Fruit fly (Drosophila melanogaster): ENCODE measurements around the gene CG2209.

DNA sequence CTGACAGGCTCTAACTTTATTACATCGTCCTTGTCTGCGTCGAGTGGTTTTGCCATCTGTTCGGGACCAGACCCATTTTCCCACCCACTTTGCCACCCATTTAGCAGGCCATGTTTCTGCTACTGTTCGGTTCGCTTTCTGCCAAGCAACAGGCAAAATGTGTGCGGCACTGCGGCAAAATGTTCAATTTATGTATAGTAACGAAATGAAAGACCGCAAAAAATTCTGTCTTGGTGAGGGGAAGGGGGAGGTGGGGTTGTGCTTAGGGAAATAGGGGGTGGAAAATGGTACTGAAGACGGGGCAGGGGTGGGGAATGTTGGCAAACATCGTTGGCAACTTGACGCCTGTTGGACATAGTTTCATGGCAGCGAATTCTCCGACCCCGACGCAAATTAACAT, 9.7 kb upstream of the CG2209 start:
- no peak for TF ChIP-seq exex (tag; optimal IDR thresholded peaks at IDR 0.05)
- no peak for TF ChIP-seq Gug (GFP tag; IDR thresholded peaks at IDR 0.05)
- TF ChIP-seq CG13424 (tag; optimal IDR thresholded peaks at IDR 0.05): no peak
- TF ChIP-seq hb (GFP tag; IDR thresholded peaks at IDR 0.05; ENCODE audit: partially characterized antibody): no peak
- TF ChIP-seq psq (GFP tag; optimal IDR thresholded peaks at IDR 0.05): no peak
- TF ChIP-seq chn (GFP tag; optimal IDR thresholded peaks at IDR 0.05): no peak
- no peak for TF ChIP-seq nerfin-2 (GFP tag; IDR thresholded peaks at IDR 0.05; ENCODE audit: partially characterized antibody)
- no peak for TF ChIP-seq CG34422 (GFP tag; IDR thresholded peaks at IDR 0.05)

Data from whole organism, embryonic.